Worm (Caenorhabditis elegans) whole organism, mixed stage, embryonic: ENCODE data around the gene toca-1.

Experiments used
- hlh-1 ChIP-seq: fragments of 150-350 bp; optimal IDR thresholded peaks from 2 replicates; lab custom pipeline; 2014; ENCODE audit warnings: missing biosample characterization, missing genetic modification reagents, missing genetic modification characterization
- lin-13 ChIP-seq: fragments of 150-350 bp; optimal IDR thresholded peaks from 2 replicates; lab custom pipeline; 2014; ENCODE audit warnings: missing biosample characterization, missing genetic modification characterization
- lsy-2 ChIP-seq: fragments of 150-350 bp; optimal IDR thresholded peaks from 2 replicates; lab custom pipeline; 2014; ENCODE audit warnings: missing biosample characterization, missing genetic modification characterization
- nhr-12 ChIP-seq: fragments of 150-350 bp; optimal IDR thresholded peaks from 2 replicates; lab custom pipeline; 2014; ENCODE audit warnings: missing biosample characterization, missing genetic modification characterization
- nhr-28 ChIP-seq: fragments of 150-350 bp; optimal IDR thresholded peaks from 2 replicates; lab custom pipeline; 2014; ENCODE audit warnings: missing biosample characterization, missing genetic modification characterization
- nhr-76 ChIP-seq: sonication (generic microtip); optimal IDR thresholded peaks from 2 replicates; lab custom pipeline; 2017; ENCODE audit warnings: missing biosample characterization, missing genetic modification characterization
- sptf-1 ChIP-seq: sonication (generic microtip); optimal IDR thresholded peaks from 2 replicates; lab custom pipeline; 2017; ENCODE audit warnings: mild to moderate bottlenecking, missing genetic modification characterization, moderate library complexity, missing compliant biosample characterization
- ztf-11 ChIP-seq: fragments of 150-350 bp; optimal IDR thresholded peaks from 2 replicates; lab custom pipeline; 2014; ENCODE audit warnings: missing biosample characterization, missing genetic modification characterization

- TF ChIP-seq nhr-28 (no peak), sptf-1 (tag; lab: Kevin White, UChicago) (no peak), hlh-1 (tag; lab: Kevin White, UChicago) (no peak), ztf-11 (tag; lab: Kevin White, UChicago) (no peak), nhr-12 (tag; lab: Kevin White, UChicago) (no peak), lsy-2 (no peak), nhr-76 (tag; lab: Kevin White, UChicago) (no peak), lin-13 (tag; lab: Kevin White, UChicago) (no peak)
These were observed 53.2 kb downstream of the toca-1 start for ce11 chrX:1468057-1468456.
